Fruit fly (Drosophila melanogaster): ENCODE data around the gene tey.

tey gene

dm6 chr3L:19612172-19612571 is 51.7 kb downstream of the tey start, which contains the start of the genes Lon and PIG-F (continued):
- peak; percentile 99 for TF ChIP-seq BtbVII (GFP tag; optimal IDR thresholded peaks at IDR 0.05)
- peak; percentile 95 for TF ChIP-seq Awh (GFP tag; IDR thresholded peaks at IDR 0.05)
- TF ChIP-seq ci (GFP tag; IDR thresholded peaks at IDR 0.05), result peak; percentile 98
- peak; percentile 98 for TF ChIP-seq CG10431 (GFP tag; optimal IDR thresholded peaks at IDR 0.05)
- TF ChIP-seq Hmx (GFP tag; optimal IDR thresholded peaks at IDR 0.05), result peak; percentile 97
- peak; percentile 99 for TF ChIP-seq CG34376 (GFP tag; optimal IDR thresholded peaks at IDR 0.05)
- peak; percentile 95 for TF ChIP-seq Kr (GFP tag; optimal IDR thresholded peaks at IDR 0.05)
- TF ChIP-seq dmrt99B (tag; optimal IDR thresholded peaks at IDR 0.05), result peak; percentile 99
- TF ChIP-seq CG3407 (GFP tag; optimal IDR thresholded peaks at IDR 0.05), result peak; percentile 98
- TF ChIP-seq CoRest (tag; optimal IDR thresholded peaks at IDR 0.05), result peak; percentile 100
- TF ChIP-seq CG16779 (GFP tag; IDR thresholded peaks at IDR 0.05), result peak; percentile 93
- TF ChIP-seq zen (tag; optimal IDR thresholded peaks at IDR 0.05), result peak; percentile 99
- TF ChIP-seq D (optimal IDR thresholded peaks at IDR 0.05), result no peak
- TF ChIP-seq D (GFP tag; optimal IDR thresholded peaks at IDR 0.05), result peak; percentile 99
- TF ChIP-seq CG7271 (tag; optimal IDR thresholded peaks at IDR 0.05), result peak; percentile 98
- peak; percentile 99 for TF ChIP-seq CG18599 (GFP tag; optimal IDR thresholded peaks at IDR 0.05)
- peak; percentile 99 for TF ChIP-seq CG9215 (GFP tag; IDR thresholded peaks at IDR 0.05)
- TF ChIP-seq H2.0 (GFP tag; IDR thresholded peaks at IDR 0.05), result peak; percentile 96
- TF ChIP-seq CG8388 (GFP tag; optimal IDR thresholded peaks at IDR 0.05), result peak; percentile 98
- peak; percentile 99 for TF ChIP-seq CG14014 (GFP tag; IDR thresholded peaks at IDR 0.05)
- peak; percentile 95 for TF ChIP-seq sens-2 (GFP tag; IDR thresholded peaks at IDR 0.05)
- TF ChIP-seq CG17186 (GFP tag; optimal IDR thresholded peaks at IDR 0.05), result peak; percentile 90
- peak; percentile 88 for TF ChIP-seq CG3995 (GFP tag; optimal IDR thresholded peaks at IDR 0.05)
- TF ChIP-seq Dip2 (GFP tag; IDR thresholded peaks at IDR 0.05), result peak; percentile 79
- peak; percentile 95 for TF ChIP-seq ap (GFP tag; IDR thresholded peaks at IDR 0.05)
- peak; percentile 98 for TF ChIP-seq ATbp (GFP tag; optimal IDR thresholded peaks at IDR 0.05)
- TF ChIP-seq CG6791 (GFP tag; IDR thresholded peaks at IDR 0.05; ENCODE audit: partially characterized antibody), result peak; percentile 44; the same call in 1 of the 3 replicates
- TF ChIP-seq CG4360 (GFP tag; IDR thresholded peaks at IDR 0.05), result peak; percentile 81
- peak; percentile 99 for TF ChIP-seq tup (GFP tag; optimal IDR thresholded peaks at IDR 0.05)
- peak; percentile 95 for TF ChIP-seq CrebB (tag; optimal IDR thresholded peaks at IDR 0.05)
- TF ChIP-seq CG17328 (GFP tag; IDR thresholded peaks at IDR 0.05), result peak; percentile 97
- peak; percentile 98 to 99 for TF ChIP-seq bsh (GFP tag; optimal IDR thresholded peaks at IDR 0.05)
- TF ChIP-seq CG12769 (tag; optimal IDR thresholded peaks at IDR 0.05), result no peak
- TF ChIP-seq CG10267 (tag; optimal IDR thresholded peaks at IDR 0.05), result peak; percentile 100
- TF ChIP-seq CG6683 (GFP tag; optimal IDR thresholded peaks at IDR 0.05), result peak; percentile 97
- TF ChIP-seq zen2 (GFP tag; IDR thresholded peaks at IDR 0.05; ENCODE audit: partially characterized antibody), result no peak
- peak; percentile 99 for TF ChIP-seq dpn (GFP tag; optimal IDR thresholded peaks at IDR 0.05)
- TF ChIP-seq CkIIα-i1 (GFP tag; IDR thresholded peaks at IDR 0.05), result peak; percentile 89
- peak; percentile 95 for TF ChIP-seq CG1792 (GFP tag; optimal IDR thresholded peaks at IDR 0.05)
- TF ChIP-seq CG7556 (GFP tag; optimal IDR thresholded peaks at IDR 0.05), result peak; percentile 99
- peak; percentile 43 for TF ChIP-seq Dref (GFP tag; IDR thresholded peaks at IDR 0.05)
- peak; percentile 94 for TF ChIP-seq dimm (GFP tag; IDR thresholded peaks at IDR 0.05)
- TF ChIP-seq CG10979 (tag; optimal IDR thresholded peaks at IDR 0.05), result peak; percentile 99
- TF ChIP-seq ro (GFP tag; IDR thresholded peaks at IDR 0.05), result peak; percentile 97
- TF ChIP-seq BEAF-32 (GFP tag; optimal IDR thresholded peaks at IDR 0.05), result peak; percentile 47
- peak; percentile 98 for TF ChIP-seq CG17385 (GFP tag; optimal IDR thresholded peaks at IDR 0.05)
- TF ChIP-seq grn (GFP tag; optimal IDR thresholded peaks at IDR 0.05), result no peak
- TF ChIP-seq CG12236 (GFP tag; optimal IDR thresholded peaks at IDR 0.05), result peak; percentile 95
- peak; percentile 97 for TF ChIP-seq CG10366 (GFP tag; IDR thresholded peaks at IDR 0.05)
- TF ChIP-seq Ada2b (GFP tag; IDR thresholded peaks at IDR 0.05), result peak; percentile 98
- peak; percentile 98 for TF ChIP-seq ttk (GFP tag; IDR thresholded peaks at IDR 0.05)
